Fruit fly (Drosophila melanogaster): Measurements from ENCODE around the gene alpha-Est5.
A peak's percentile ranks its signal among the peaks of the same experiment; 100 is the strongest.

The alpha-Est5 gene

dm6 chr3R:7490884-7491283 is 45.3 kb downstream of the alpha-Est5 start (continued):
- TF ChIP-seq toy (GFP tag; IDR thresholded peaks at IDR 0.05) (no peak), Opbp (GFP tag; IDR thresholded peaks at IDR 0.05; ENCODE audit: partially characterized antibody) (no peak), abd-A (tag; optimal IDR thresholded peaks at IDR 0.05) (no peak), caup (GFP tag; optimal IDR thresholded peaks at IDR 0.05; ENCODE audit: severe bottlenecking) (no peak), Eip74EF (GFP tag; optimal IDR thresholded peaks at IDR 0.05) (peak in 1 of 2 experiments; percentile 52), Camta (GFP tag; optimal IDR thresholded peaks at IDR 0.05) (no peak), croc (GFP tag; conservative IDR thresholded peaks at IDR 0.05) (peak; percentile 16; the same call in 1 of the 3 replicates), psq (GFP tag; optimal IDR thresholded peaks at IDR 0.05) (no peak), MBD-R2 (GFP tag; IDR thresholded peaks at IDR 0.05) (no peak), btn (GFP tag; optimal IDR thresholded peaks at IDR 0.05) (no peak), Fer1 (GFP tag; optimal IDR thresholded peaks at IDR 0.05) (no peak), dysf (GFP tag; IDR thresholded peaks at IDR 0.05) (0 out of 3 replicates have a peak, but pooled peaks have one; percentile 52), Med (GFP tag) (peak; percentile 24), TFAM (GFP tag; optimal IDR thresholded peaks at IDR 0.05) (no peak), Gsc (GFP tag; IDR thresholded peaks at IDR 0.05) (no peak), mam (GFP tag; optimal IDR thresholded peaks at IDR 0.05) (no peak), insv (GFP tag; optimal IDR thresholded peaks at IDR 0.05) (no peak), Jarid2 (GFP tag; optimal IDR thresholded peaks at IDR 0.05) (no peak), org-1 (GFP tag; optimal IDR thresholded peaks at IDR 0.05) (peak; percentile 35), CG15011 (GFP tag; optimal IDR thresholded peaks at IDR 0.05) (peak; percentile 1), MTF-1 (GFP tag; optimal IDR thresholded peaks at IDR 0.05; ENCODE audit: borderline replicate concordance) (no peak), CG17829 (tag; optimal IDR thresholded peaks at IDR 0.05) (no peak), CG17385 (GFP tag; optimal IDR thresholded peaks at IDR 0.05) (peak; percentile 56), Taf1 (GFP tag; IDR thresholded peaks at IDR 0.05) (no peak), sqz (GFP tag; optimal IDR thresholded peaks at IDR 0.05) (no peak), CG11398 (GFP tag; optimal IDR thresholded peaks at IDR 0.05) (no peak), pros (GFP tag; optimal IDR thresholded peaks at IDR 0.05) (no peak), dimm (GFP tag; IDR thresholded peaks at IDR 0.05) (no peak), esg (GFP tag; conservative IDR thresholded peaks at IDR 0.05) (peak; percentile 58), CG31365 (tag; optimal IDR thresholded peaks at IDR 0.05) (no peak), CG7786 (GFP tag; optimal IDR thresholded peaks at IDR 0.05) (no peak), fu2 (GFP tag; optimal IDR thresholded peaks at IDR 0.05) (no peak), bigmax (GFP tag; optimal IDR thresholded peaks at IDR 0.05) (no peak), CG17802 (tag; optimal IDR thresholded peaks at IDR 0.05) (no peak), CG2116 (GFP tag; optimal IDR thresholded peaks at IDR 0.05) (no peak), scrt (GFP tag; optimal IDR thresholded peaks at IDR 0.05) (peak; percentile 13), ind (GFP tag; optimal IDR thresholded peaks at IDR 0.05) (peak; percentile 50), twi (tag; optimal IDR thresholded peaks at IDR 0.05) (no peak), CG5953 (GFP tag; IDR thresholded peaks at IDR 0.05) (no peak), CG4424 (GFP tag; optimal IDR thresholded peaks at IDR 0.05) (peak; percentile 67), kay (GFP tag; optimal IDR thresholded peaks at IDR 0.05) (no peak), CG10147 (GFP tag; optimal IDR thresholded peaks at IDR 0.05) (peak; percentile 9), CG14050 (GFP tag; IDR thresholded peaks at IDR 0.05) (peak; percentile 31; the same call in 2 of the 3 replicates), CG11085 (GFP tag; IDR thresholded peaks at IDR 0.05) (no peak), CG31388 (GFP tag; optimal IDR thresholded peaks at IDR 0.05) (no peak), unpg (GFP tag; optimal IDR thresholded peaks at IDR 0.05) (peak; percentile 65), CG10209 (GFP tag; optimal IDR thresholded peaks at IDR 0.05) (peak; percentile 50), lov (optimal IDR thresholded peaks at IDR 0.05) (no peak), lov (GFP tag; IDR thresholded peaks at IDR 0.05) (no peak), Xbp1 (GFP tag; optimal IDR thresholded peaks at IDR 0.05) (peak; percentile 62), E2f1 (GFP tag; IDR thresholded peaks at IDR 0.05) (no peak)
